Fruit fly (Drosophila melanogaster) whole organism, prepupa: ENCODE measurements around the gene wts.

Experiments
- CG11294 ChIP-seq: fragments of 200-800 bp; sonication (Bioruptor generic); IDR thresholded peaks from 2 replicates; pipeline ENCODE4 v1.3.6; 2022; ENCODE audit warnings: missing biosample characterization, missing genetic modification characterization
- CG11902 ChIP-seq: fragments of 200-800 bp; sonication (Bioruptor generic); optimal IDR thresholded peaks from 3 replicates; lab custom pipeline; 2016; ENCODE audit warnings: missing biosample characterization, missing genetic modification characterization
- CG1621 ChIP-seq: fragments of 200-800 bp; sonication (Bioruptor generic); optimal IDR thresholded peaks from 3 replicates; lab custom pipeline; 2018; ENCODE audit warnings: missing biosample characterization, mild to moderate bottlenecking, missing genetic modification characterization
- CG3919 ChIP-seq: fragments of 200-800 bp; sonication (Bioruptor generic); optimal IDR thresholded peaks from 3 replicates; lab custom pipeline; 2016; ENCODE audit warnings: missing biosample characterization, missing genetic modification characterization
- CG6808 ChIP-seq: fragments of 200-800 bp; sonication (Bioruptor generic); optimal IDR thresholded peaks from 3 replicates; lab custom pipeline; 2017; ENCODE audit warnings: missing biosample characterization, missing genetic modification characterization, mild to moderate bottlenecking, moderate library complexity, missing genetic modification reagents
- CG6854 ChIP-seq: fragments of 200-800 bp; sonication (Bioruptor generic); optimal IDR thresholded peaks from 2 replicates; lab custom pipeline; 2017; ENCODE audit warnings: missing biosample characterization, mild to moderate bottlenecking, missing genetic modification characterization
- Ets21C ChIP-seq: fragments of 200-800 bp; sonication (Bioruptor generic); optimal IDR thresholded peaks from 3 replicates; lab custom pipeline; 2016; ENCODE audit warnings: missing biosample characterization, missing genetic modification characterization
- Hr38 ChIP-seq: sonication (Bioruptor generic); optimal IDR thresholded peaks from 2 replicates; lab custom pipeline; 2016; ENCODE audit warnings: missing biosample characterization, missing genetic modification characterization
- Hr39 ChIP-seq: fragments of 200-800 bp; sonication (Bioruptor generic); optimal IDR thresholded peaks from 2 replicates; lab custom pipeline; 2016; ENCODE audit warnings: missing biosample characterization, missing genetic modification characterization
- Lpt ChIP-seq: fragments of 200-800 bp; sonication (Bioruptor generic); optimal IDR thresholded peaks from 3 replicates; lab custom pipeline; 2016; ENCODE audit warnings: missing biosample characterization, missing genetic modification characterization
- Sox15 ChIP-seq: fragments of 200-800 bp; sonication (Bioruptor generic); optimal IDR thresholded peaks from 3 replicates; lab custom pipeline; 2016; ENCODE audit warnings: missing biosample characterization, missing genetic modification characterization
- topi ChIP-seq: fragments of 200-800 bp; sonication (Bioruptor generic); optimal IDR thresholded peaks from 3 replicates; lab custom pipeline; 2016; ENCODE audit warnings: missing biosample characterization, missing genetic modification characterization

DNA sequence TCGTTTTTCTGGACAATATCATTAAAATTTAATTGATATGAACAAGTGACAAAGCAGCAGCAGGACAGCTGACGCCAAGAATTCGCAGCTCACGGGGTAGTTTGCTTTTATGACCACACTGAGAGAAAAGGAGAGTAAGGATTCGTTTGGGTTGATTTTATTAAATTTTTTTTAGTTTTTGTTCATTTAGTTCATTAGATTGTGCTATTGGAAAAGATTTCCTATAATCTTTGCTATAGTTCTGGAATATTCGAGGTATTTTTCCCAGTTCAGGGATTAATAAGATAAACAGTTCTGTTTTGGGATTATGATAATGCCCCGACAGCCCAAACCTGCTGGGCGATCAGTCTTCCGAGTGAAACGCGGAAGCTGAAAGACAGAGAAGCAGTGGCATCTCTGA is 35.8 kb upstream of the wts start:
- TF ChIP-seq CG6808, result peak; percentile 76
- peak; percentile 46 for TF ChIP-seq CG11902 (GFP tag; lab: Kevin White, UChicago)
- peak; percentile 43 for TF ChIP-seq Lpt
- peak; percentile 49 for TF ChIP-seq Ets21C
- peak; percentile 70 for TF ChIP-seq Hr39 (GFP tag; lab: Kevin White, UChicago)
- peak; percentile 55 for TF ChIP-seq Sox15 (GFP tag; lab: Kevin White, UChicago)
- peak; percentile 85 for TF ChIP-seq topi
- TF ChIP-seq CG3919 (GFP tag; lab: Kevin White, UChicago), result peak; percentile 77
- no peak for TF ChIP-seq CG6854 (GFP tag; lab: Kevin White, UChicago)
- peak; percentile 61 for TF ChIP-seq CG1621 (tag; lab: Kevin White, UChicago)
- no peak for TF ChIP-seq Hr38
- no peak for TF ChIP-seq CG11294 (GFP tag; lab: Robert Waterston, UW)
